Worm (Caenorhabditis elegans): ENCODE results near the gene F59C12.3.
A peak's percentile ranks its signal among the peaks of the same experiment; 100 is the strongest.

Gene F59C12.3

ce11 chrX:16604566-16604965 lies 4.8 kb downstream of the F59C12.3 start (continued):
- TF ChIP-seq daf-12 (tag; optimal IDR thresholded peaks at IDR 0.05), result no peak
- no peak for TF ChIP-seq ceh-28 (tag; optimal IDR thresholded peaks at IDR 0.05)
- TF ChIP-seq nhr-23 (tag; optimal IDR thresholded peaks at IDR 0.05), result peak; percentile 46
- no peak for TF ChIP-seq elt-1 (tag; optimal IDR thresholded peaks at IDR 0.05)
- TF ChIP-seq ceh-82 (tag; optimal IDR thresholded peaks at IDR 0.05), result peak; percentile 30
- no peak for TF ChIP-seq nhr-237 (tag; optimal IDR thresholded peaks at IDR 0.05)
- TF ChIP-seq tbx-2 (tag; optimal IDR thresholded peaks at IDR 0.05), result peak; percentile 59
- no peak for TF ChIP-seq jun-1 (tag; optimal IDR thresholded peaks at IDR 0.05)
- no peak for TF ChIP-seq fkh-10 (GFP tag; optimal IDR thresholded peaks at IDR 0.05)
- no peak for TF ChIP-seq zag-1 (tag; optimal IDR thresholded peaks at IDR 0.05)
- no peak for TF ChIP-seq unc-62 (GFP tag; optimal IDR thresholded peaks at IDR 0.05)
- no peak for TF ChIP-seq nhr-28 (tag; optimal IDR thresholded peaks at IDR 0.05)

- no peak for TF ChIP-seq nhr-67 (tag; optimal IDR thresholded peaks at IDR 0.05)
- no peak for TF ChIP-seq R02D3.7 (tag; optimal IDR thresholded peaks at IDR 0.05)
- no peak for TF ChIP-seq ztf-11 (tag; optimal IDR thresholded peaks at IDR 0.05)
- no peak for TF ChIP-seq nhr-12 (tag; optimal IDR thresholded peaks at IDR 0.05)
- TF ChIP-seq fkh-10 (GFP tag; optimal IDR thresholded peaks at IDR 0.05), result no peak
- no peak for TF ChIP-seq unc-62 (GFP tag; optimal IDR thresholded peaks at IDR 0.05)
- TF ChIP-seq elt-1 (tag; optimal IDR thresholded peaks at IDR 0.05), result no peak
- no peak for TF ChIP-seq sea-2 (GFP tag; optimal IDR thresholded peaks at IDR 0.05)
These were observed 5.2 kb downstream of the F59C12.3 start for ce11 chrX:16604096-16604495.

ce11 chrX:16602457-16602856 lies 6.9 kb downstream of the F59C12.3 start, which contains the start of gene F59C12.4:
F59C12.4 (minus strand) TSS chrX:16602622.
- TF ChIP-seq lin-15B (tag; optimal IDR thresholded peaks at IDR 0.05) (no peak), mdl-1 (tag; optimal IDR thresholded peaks at IDR 0.05) (no peak), fos-1 (tag; optimal IDR thresholded peaks at IDR 0.05) (no peak)

DNA sequence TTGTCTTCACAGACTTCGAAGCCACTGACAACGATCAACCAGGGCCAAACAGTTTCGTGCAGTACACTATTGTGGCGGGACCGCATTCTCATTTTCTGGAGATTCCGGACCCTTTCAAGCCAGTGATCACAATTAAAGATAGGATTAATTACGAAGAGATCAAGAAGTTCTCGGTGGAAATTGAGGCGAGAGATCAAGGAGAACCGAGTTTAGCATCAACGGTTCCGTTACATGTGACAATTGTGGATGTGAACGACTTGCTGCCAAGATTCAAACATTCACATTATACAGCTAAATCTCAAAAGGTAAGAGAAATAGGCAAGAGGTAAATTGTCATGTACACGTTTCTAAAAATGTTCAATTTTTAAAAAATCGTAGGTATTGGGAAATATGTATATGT lies 11.5 kb downstream of the F59C12.3 start:
- TF ChIP-seq pqm-1 (tag; optimal IDR thresholded peaks at IDR 0.05) (no peak), R02D3.7 (tag; optimal IDR thresholded peaks at IDR 0.05) (no peak), nhr-11 (tag; optimal IDR thresholded peaks at IDR 0.05) (no peak), ZK546.5 (tag; optimal IDR thresholded peaks at IDR 0.05) (no peak), egl-5 (tag; optimal IDR thresholded peaks at IDR 0.05) (no peak), ceh-16 (tag; optimal IDR thresholded peaks at IDR 0.05) (no peak), lin-39 (tag; optimal IDR thresholded peaks at IDR 0.05) (no peak), snpc-4 (tag; optimal IDR thresholded peaks at IDR 0.05) (no peak), nhr-76 (tag; optimal IDR thresholded peaks at IDR 0.05) (no peak), ceh-28 (tag; optimal IDR thresholded peaks at IDR 0.05) (no peak), ama-1 (optimal IDR thresholded peaks at IDR 0.05) (no peak), pha-4 (tag; optimal IDR thresholded peaks at IDR 0.05) (no peak), mdl-1 (tag; optimal IDR thresholded peaks at IDR 0.05) (no peak), nhr-25 (tag; optimal IDR thresholded peaks at IDR 0.05) (no peak), ceh-9 (tag; optimal IDR thresholded peaks at IDR 0.05) (no peak), tbx-2 (tag; optimal IDR thresholded peaks at IDR 0.05) (no peak), nhr-43 (tag; optimal IDR thresholded peaks at IDR 0.05; ENCODE audit: poor library complexity, severe bottlenecking) (no peak), elt-1 (tag; optimal IDR thresholded peaks at IDR 0.05) (no peak), elt-2 (tag; optimal IDR thresholded peaks at IDR 0.05) (no peak), daf-12 (tag; optimal IDR thresholded peaks at IDR 0.05) (no peak)

ce11 chrX:16596972-16597371 lies 12.4 kb downstream of the F59C12.3 start:
- TF ChIP-seq nfya-1 (tag; optimal IDR thresholded peaks at IDR 0.05; ENCODE audit: insufficient read depth) (no peak), pha-4 (tag; optimal IDR thresholded peaks at IDR 0.05) (peak; percentile 40)
